Worm (Caenorhabditis elegans) whole organism, mixed stage, embryonic: ENCODE results near the gene T25D1.3.

Experiments
- blmp-1 ChIP-seq: fragments of 150-350 bp; optimal IDR thresholded peaks from 2 replicates; lab custom pipeline; 2014; ENCODE audit warnings: missing biosample characterization, missing genetic modification characterization
- elt-1 ChIP-seq: sonication (generic microtip); optimal IDR thresholded peaks from 2 replicates; lab custom pipeline; 2017; ENCODE audit warnings: missing genetic modification characterization, mild to moderate bottlenecking, missing compliant biosample characterization, antibody characterized with exemption, moderate library complexity, borderline replicate concordance; ENCODE audit not compliant: insufficient read depth
- mls-2 ChIP-seq: sonication (generic microtip); optimal IDR thresholded peaks from 2 replicates; lab custom pipeline; 2016; ENCODE audit warnings: mild to moderate bottlenecking, missing genetic modification characterization, moderate library complexity, missing compliant biosample characterization
- nhr-237 ChIP-seq: fragments of 150-350 bp; optimal IDR thresholded peaks from 2 replicates; lab custom pipeline; 2014; ENCODE audit warnings: missing biosample characterization, missing genetic modification characterization
- snpc-4 ChIP-seq: fragments of 150-350 bp; optimal IDR thresholded peaks from 2 replicates; lab custom pipeline; 2014; ENCODE audit warnings: missing biosample characterization, missing genetic modification characterization

- TF ChIP-seq snpc-4 (tag; lab: Kevin White, UChicago) = no peak
- no peak for TF ChIP-seq elt-1 (tag; lab: Kevin White, UChicago)
- TF ChIP-seq nhr-237 (tag; lab: Kevin White, UChicago) = no peak
- no peak for TF ChIP-seq mls-2
- TF ChIP-seq blmp-1 (tag; lab: Kevin White, UChicago) = no peak
Observed at ce11 chrX:16484681-16485080, 20.8 kb upstream of the T25D1.3 start.
